Worm (Caenorhabditis elegans): ENCODE data around the gene sma-1.

The sma-1 gene

ce11 chrV:11929046-11929590 is 29.9 kb downstream of the sma-1 start, which contains the start of gene F58H1.2:
Gene F58H1.2, plus strand, starts transcription at chrV:11929096.
- TF ChIP-seq unc-62 (GFP tag; optimal IDR thresholded peaks at IDR 0.05 in 1 of 2) (peak in 1 of 2 experiments; percentile 93), unc-62 (tag; optimal IDR thresholded peaks at IDR 0.05) (no peak), unc-39 (tag; optimal IDR thresholded peaks at IDR 0.05) (no peak)

- TF ChIP-seq aly-2 (tag; optimal IDR thresholded peaks at IDR 0.05) (no peak), mep-1 (tag; optimal IDR thresholded peaks at IDR 0.05) (peak; percentile 74), dmd-8 (GFP tag; IDR thresholded peaks at IDR 0.05) (no peak), ztf-11 (tag; optimal IDR thresholded peaks at IDR 0.05) (no peak), duxl-1 (tag; optimal IDR thresholded peaks at IDR 0.05; ENCODE audit: poor library complexity) (no peak), fos-1 (tag; optimal IDR thresholded peaks at IDR 0.05) (no peak), mdt-29 (GFP tag; IDR thresholded peaks at IDR 0.05) (no peak), fkh-10 (GFP tag; optimal IDR thresholded peaks at IDR 0.05) (peak; percentile 47), madf-9 (GFP tag; conservative IDR thresholded peaks at IDR 0.05) (no peak), nhr-6 (tag; optimal IDR thresholded peaks at IDR 0.05) (peak; percentile 19), ZK546.5 (tag; optimal IDR thresholded peaks at IDR 0.05) (no peak), lin-39 (tag; optimal IDR thresholded peaks at IDR 0.05) (no peak), daf-12 (tag; optimal IDR thresholded peaks at IDR 0.05) (no peak), unc-62 (GFP tag; optimal IDR thresholded peaks at IDR 0.05 in 1 of 2) (no peak), unc-62 (tag; optimal IDR thresholded peaks at IDR 0.05) (no peak), snpc-1.2 (GFP tag; IDR thresholded peaks at IDR 0.05) (no peak), lir-3 (tag; optimal IDR thresholded peaks at IDR 0.05) (no peak), nhr-237 (tag; optimal IDR thresholded peaks at IDR 0.05) (no peak), mes-2 (tag; optimal IDR thresholded peaks at IDR 0.05; ENCODE audit: poor library complexity, severe bottlenecking) (peak; percentile 65), saeg-2 (GFP tag; IDR thresholded peaks at IDR 0.05) (no peak), ceh-20 (GFP tag; IDR thresholded peaks at IDR 0.05) (no peak), nhr-102 (tag; optimal IDR thresholded peaks at IDR 0.05) (no peak), D1046.2 (GFP tag; IDR thresholded peaks at IDR 0.05) (no peak), skn-1 (tag; optimal IDR thresholded peaks at IDR 0.05) (no peak), nhr-11 (tag; optimal IDR thresholded peaks at IDR 0.05) (no peak), daf-16 (GFP tag; optimal IDR thresholded peaks at IDR 0.05) (no peak), daf-16 (tag; optimal IDR thresholded peaks at IDR 0.05) (peak; percentile 41), spr-1 (tag; optimal IDR thresholded peaks at IDR 0.05) (no peak), pqm-1 (tag; optimal IDR thresholded peaks at IDR 0.05) (no peak), F44E2.7 (GFP tag; IDR thresholded peaks at IDR 0.05) (no peak), Y105C5A.15 (GFP tag; IDR thresholded peaks at IDR 0.05) (no peak), lin-38 (GFP tag; IDR thresholded peaks at IDR 0.05) (peak; percentile 71), T20F7.1 (GFP tag; optimal IDR thresholded peaks at IDR 0.05) (peak; percentile 62), unc-130 (GFP tag; optimal IDR thresholded peaks at IDR 0.05) (peak; percentile 62), zag-1 (tag; optimal IDR thresholded peaks at IDR 0.05) (no peak), cey-2 (tag; optimal IDR thresholded peaks at IDR 0.05; ENCODE audit: borderline replicate concordance, insufficient read depth) (no peak), lin-13 (GFP tag; optimal IDR thresholded peaks at IDR 0.05) (no peak), ces-1 (GFP tag; optimal IDR thresholded peaks at IDR 0.05) (no peak), aha-1 (tag) (no peak), F26F4.8 (GFP tag; conservative IDR thresholded peaks at IDR 0.05) (no peak), Y48G9A.11 (GFP tag; IDR thresholded peaks at IDR 0.05) (no peak), jun-1 (tag; optimal IDR thresholded peaks at IDR 0.05) (no peak), egl-27 (tag; optimal IDR thresholded peaks at IDR 0.05) (no peak), hmg-1.1 (GFP tag; IDR thresholded peaks at IDR 0.05) (0 out of 2 replicates have a peak, but pooled peaks have one; percentile 21), mxl-2 (GFP tag; conservative IDR thresholded peaks at IDR 0.05) (no peak), daf-8 (GFP tag; IDR thresholded peaks at IDR 0.05) (no peak), vab-7 (GFP tag; IDR thresholded peaks at IDR 0.05) (no peak)
Measured at ce11 chrV:11933196-11934028, 34.2 kb downstream of the sma-1 start, which contains the start of the genes aman-2 and F58H1.3. Gene aman-2, minus strand, starts transcription at chrV:11933246. Gene F58H1.3, plus strand, starts transcription at chrV:11933978.

All from whole organism, L4 larva.